Worm (Caenorhabditis elegans) whole organism, late embryonic: Measurements from ENCODE around the gene C35A5.5.

Source experiments
- C08G9.2 ChIP-seq: sonication (generic microtip); optimal IDR thresholded peaks from 2 replicates; lab custom pipeline; 2016; ENCODE audit warnings: mild to moderate bottlenecking, missing genetic modification characterization, moderate library complexity, missing compliant biosample characterization
- C38D4.7 ChIP-seq: fragments of 200-800 bp; sonication (Bioruptor generic); optimal IDR thresholded peaks from 2 replicates; lab custom pipeline; 2018; ENCODE audit warnings: mild to moderate bottlenecking, missing genetic modification characterization, moderate library complexity, missing compliant biosample characterization
- F13H6.1 ChIP-seq: sonication (generic microtip); optimal IDR thresholded peaks from 2 replicates; lab custom pipeline; 2016; ENCODE audit warnings: missing genetic modification characterization, missing compliant biosample characterization
- K09A11.1 ChIP-seq: sonication (generic microtip); optimal IDR thresholded peaks from 2 replicates; lab custom pipeline; 2017; ENCODE audit warnings: antibody characterized with exemption, mild to moderate bottlenecking, missing genetic modification characterization, missing compliant biosample characterization; ENCODE audit not compliant: insufficient read depth
- T23F11.4 ChIP-seq: fragments of 200-800 bp; sonication (Bioruptor generic); optimal IDR thresholded peaks from 2 replicates; lab custom pipeline; 2018; ENCODE audit warnings: mild to moderate bottlenecking, missing genetic modification characterization, missing compliant biosample characterization
- Y22D7AL.16 ChIP-seq: sonication (generic microtip); optimal IDR thresholded peaks from 2 replicates; lab custom pipeline; 2016; ENCODE audit warnings: missing genetic modification characterization, missing compliant biosample characterization
- ahr-1 ChIP-seq: sonication (generic microtip); optimal IDR thresholded peaks from 2 replicates; lab custom pipeline; 2016; ENCODE audit warnings: missing genetic modification characterization, missing compliant biosample characterization
- ceh-14 ChIP-seq: sonication (generic microtip); optimal IDR thresholded peaks from 2 replicates; lab custom pipeline; 2016; ENCODE audit warnings: missing genotype, missing genetic modification characterization, missing compliant biosample characterization
- ceh-18 ChIP-seq: sonication (generic microtip); optimal IDR thresholded peaks from 2 replicates; lab custom pipeline; 2016; ENCODE audit warnings: missing genetic modification characterization, missing compliant biosample characterization
- ceh-19 ChIP-seq: fragments of 200-800 bp; sonication (Bioruptor generic); optimal IDR thresholded peaks from 2 replicates; lab custom pipeline; 2018; ENCODE audit warnings: mild to moderate bottlenecking, missing genetic modification characterization, missing compliant biosample characterization
- ceh-2 ChIP-seq: sonication (generic microtip); optimal IDR thresholded peaks from 2 replicates; lab custom pipeline; 2016; ENCODE audit warnings: missing genotype, missing genetic modification characterization, missing compliant biosample characterization
- ceh-24 ChIP-seq: sonication (generic microtip); optimal IDR thresholded peaks from 2 replicates; lab custom pipeline; 2016; ENCODE audit warnings: mild to moderate bottlenecking, missing genetic modification characterization, missing compliant biosample characterization
- ceh-31 ChIP-seq: sonication (generic microtip); optimal IDR thresholded peaks from 2 replicates; lab custom pipeline; 2016; ENCODE audit warnings: missing genetic modification characterization, missing compliant biosample characterization
- ceh-34 ChIP-seq: sonication (generic microtip); optimal IDR thresholded peaks from 2 replicates; lab custom pipeline; 2016; ENCODE audit warnings: mild to moderate bottlenecking, missing genetic modification characterization, missing compliant biosample characterization
- ceh-48 ChIP-seq: sonication (generic microtip); optimal IDR thresholded peaks from 2 replicates; lab custom pipeline; 2016; ENCODE audit warnings: missing genetic modification characterization, inconsistent platforms, missing compliant biosample characterization
- ceh-6 ChIP-seq: fragments of 200-800 bp; sonication (Bioruptor generic); optimal IDR thresholded peaks from 2 replicates; lab custom pipeline; 2018; ENCODE audit warnings: mild to moderate bottlenecking, missing genetic modification characterization, missing compliant biosample characterization
- ceh-9 ChIP-seq: sonication (generic microtip); optimal IDR thresholded peaks from 2 replicates; lab custom pipeline; 2016; ENCODE audit warnings: mild to moderate bottlenecking, missing genetic modification characterization, inconsistent platforms, missing compliant biosample characterization
- che-1 ChIP-seq: sonication (generic microtip); optimal IDR thresholded peaks from 2 replicates; lab custom pipeline; 2016; ENCODE audit warnings: mild to moderate bottlenecking, missing genetic modification characterization, missing compliant biosample characterization
- dve-1 ChIP-seq: sonication (generic microtip); optimal IDR thresholded peaks from 2 replicates; lab custom pipeline; 2017; ENCODE audit warnings: antibody characterized with exemption, mild to moderate bottlenecking, missing genetic modification characterization, missing compliant biosample characterization
- ets-4 ChIP-seq: sonication (generic microtip); optimal IDR thresholded peaks from 2 replicates; lab custom pipeline; 2016; ENCODE audit warnings: missing genetic modification characterization, missing compliant biosample characterization
- eyg-1 ChIP-seq: sonication (generic microtip); optimal IDR thresholded peaks from 2 replicates; lab custom pipeline; 2016; ENCODE audit warnings: missing genotype, missing genetic modification characterization, missing compliant biosample characterization
- fax-1 ChIP-seq: sonication (generic microtip); optimal IDR thresholded peaks from 2 replicates; lab custom pipeline; 2016; ENCODE audit warnings: missing genotype, missing genetic modification characterization, missing compliant biosample characterization
- fkh-10 ChIP-seq: fragments of 150-350 bp; optimal IDR thresholded peaks from 2 replicates; lab custom pipeline; 2014; ENCODE audit warnings: missing biosample characterization, missing genetic modification reagents, missing genetic modification characterization
- fkh-6 ChIP-seq: sonication (generic microtip); optimal IDR thresholded peaks from 2 replicates; lab custom pipeline; 2016; ENCODE audit warnings: missing genetic modification characterization, missing compliant biosample characterization
- hlh-13 ChIP-seq: fragments of 200-800 bp; sonication (Bioruptor generic); optimal IDR thresholded peaks from 2 replicates; lab custom pipeline; 2018; ENCODE audit warnings: mild to moderate bottlenecking, missing genetic modification characterization, missing compliant biosample characterization
- hlh-15 ChIP-seq: sonication (generic microtip); optimal IDR thresholded peaks from 2 replicates; lab custom pipeline; 2016; ENCODE audit warnings: missing genetic modification characterization, missing compliant biosample characterization
- hlh-6 ChIP-seq: sonication (generic microtip); optimal IDR thresholded peaks from 2 replicates; lab custom pipeline; 2016; ENCODE audit warnings: missing genotype, missing genetic modification characterization, missing compliant biosample characterization
- hlh-8 ChIP-seq: sonication (generic microtip); optimal IDR thresholded peaks from 2 replicates; lab custom pipeline; 2016; ENCODE audit warnings: missing genotype, missing genetic modification characterization, missing compliant biosample characterization
- lim-6 ChIP-seq: sonication (generic microtip); optimal IDR thresholded peaks from 2 replicates; lab custom pipeline; 2016; ENCODE audit warnings: missing genetic modification characterization, missing compliant biosample characterization
- lin-11 ChIP-seq: fragments of 200-800 bp; sonication (Bioruptor generic); optimal IDR thresholded peaks from 2 replicates; lab custom pipeline; 2018; ENCODE audit warnings: mild to moderate bottlenecking, missing genetic modification characterization, missing compliant biosample characterization
- madf-2 ChIP-seq: sonication (generic microtip); optimal IDR thresholded peaks from 2 replicates; lab custom pipeline; 2017; ENCODE audit warnings: missing genetic modification characterization, missing compliant biosample characterization
- mec-3 ChIP-seq: sonication (generic microtip); optimal IDR thresholded peaks from 2 replicates; lab custom pipeline; 2016; ENCODE audit warnings: borderline replicate concordance, missing genetic modification characterization, missing compliant biosample characterization
- nfya-1 ChIP-seq: sonication (generic microtip); optimal IDR thresholded peaks from 2 replicates; lab custom pipeline; 2017; ENCODE audit warnings: missing genetic modification characterization, mild to moderate bottlenecking, missing compliant biosample characterization, antibody characterized with exemption, moderate library complexity
- nhr-11 ChIP-seq: fragments of 150-350 bp; optimal IDR thresholded peaks from 2 replicates; lab custom pipeline; 2014; ENCODE audit warnings: missing biosample characterization, missing genetic modification characterization
- nhr-232 ChIP-seq: sonication (generic microtip); optimal IDR thresholded peaks from 2 replicates; lab custom pipeline; 2016; ENCODE audit warnings: missing genetic modification characterization, missing compliant biosample characterization
- pat-9 ChIP-seq: fragments of 200-800 bp; sonication (Bioruptor generic); optimal IDR thresholded peaks from 2 replicates; lab custom pipeline; 2018; ENCODE audit warnings: mild to moderate bottlenecking, missing genetic modification characterization, moderate library complexity, missing compliant biosample characterization
- pha-2 ChIP-seq: sonication (generic microtip); optimal IDR thresholded peaks from 2 replicates; lab custom pipeline; 2017; ENCODE audit warnings: mild to moderate bottlenecking, missing genetic modification characterization, missing compliant biosample characterization
- pha-4 ChIP-seq: fragments of 150-350 bp; optimal IDR thresholded peaks from 2 replicates; lab custom pipeline; 2018; ENCODE audit warnings: missing biosample characterization, missing genetic modification reagents, missing genetic modification characterization
- ref-2 ChIP-seq: sonication (generic microtip); optimal IDR thresholded peaks from 2 replicates; lab custom pipeline; 2016; ENCODE audit warnings: missing genetic modification characterization, missing compliant biosample characterization
- sox-4 ChIP-seq: sonication (generic microtip); optimal IDR thresholded peaks from 2 replicates; lab custom pipeline; 2017; ENCODE audit warnings: mild to moderate bottlenecking, missing genetic modification characterization, inconsistent platforms, missing compliant biosample characterization
- syd-9 ChIP-seq: sonication (generic microtip); optimal IDR thresholded peaks from 2 replicates; lab custom pipeline; 2016; ENCODE audit warnings: mild to moderate bottlenecking, missing genetic modification characterization, moderate library complexity, missing compliant biosample characterization
- tbx-2 ChIP-seq: sonication (generic microtip); optimal IDR thresholded peaks from 2 replicates; lab custom pipeline; 2016; ENCODE audit warnings: missing genetic modification characterization, missing compliant biosample characterization
- tbx-7 ChIP-seq: sonication (generic microtip); optimal IDR thresholded peaks from 2 replicates; lab custom pipeline; 2016; ENCODE audit warnings: missing genotype, missing genetic modification characterization, missing compliant biosample characterization
- zip-5 ChIP-seq: sonication (generic microtip); optimal IDR thresholded peaks from 2 replicates; lab custom pipeline; 2016; ENCODE audit warnings: missing genetic modification characterization, missing compliant biosample characterization
- ztf-16 ChIP-seq: sonication (generic microtip); optimal IDR thresholded peaks from 2 replicates; lab custom pipeline; 2017; ENCODE audit warnings: missing genetic modification characterization, missing compliant biosample characterization

C35A5.5 gene

ce11 chrV:10508855-10509254, 3.2 kb downstream of the C35A5.5 start, which contains the start of gene C35A5.6:
Gene C35A5.6, plus strand, starts transcription at chrV:10509137.
- TF ChIP-seq ztf-16 (tag; lab: Kevin White, UChicago): no peak
- TF ChIP-seq lin-11 (tag; lab: Kevin White, UChicago): no peak
- no peak for TF ChIP-seq hlh-13 (GFP tag; lab: Kevin White, UChicago)
- no peak for TF ChIP-seq ets-4 (tag; lab: Kevin White, UChicago)
- no peak for TF ChIP-seq ceh-6 (GFP tag; lab: Kevin White, UChicago)
- TF ChIP-seq zip-5 (tag; lab: Kevin White, UChicago): no peak
- TF ChIP-seq fkh-6 (tag; lab: Kevin White, UChicago): no peak
- TF ChIP-seq Y22D7AL.16 (tag; lab: Kevin White, UChicago): no peak
- no peak for TF ChIP-seq ceh-2
- no peak for TF ChIP-seq pat-9
- TF ChIP-seq dve-1 (tag; lab: Kevin White, UChicago): no peak

- no peak for TF ChIP-seq ceh-6 (GFP tag; lab: Kevin White, UChicago)
- no peak for TF ChIP-seq nhr-11 (tag; lab: Kevin White, UChicago)
- no peak for TF ChIP-seq syd-9 (tag; lab: Kevin White, UChicago)
- no peak for TF ChIP-seq eyg-1
- no peak for TF ChIP-seq ceh-19 (GFP tag; lab: Kevin White, UChicago)
- TF ChIP-seq hlh-13 (GFP tag; lab: Kevin White, UChicago): no peak
- TF ChIP-seq ceh-24 (tag; lab: Kevin White, UChicago): no peak
- no peak for TF ChIP-seq zip-5 (tag; lab: Kevin White, UChicago)
- no peak for TF ChIP-seq hlh-6
- no peak for TF ChIP-seq lin-11 (tag; lab: Kevin White, UChicago)
- TF ChIP-seq nhr-232 (tag; lab: Kevin White, UChicago): no peak
- TF ChIP-seq lim-6 (tag; lab: Kevin White, UChicago): no peak
- TF ChIP-seq ets-4 (tag; lab: Kevin White, UChicago): no peak
- no peak for TF ChIP-seq ceh-34
Observed at ce11 chrV:10514271-10514670, 8.6 kb downstream of the C35A5.5 start, which contains the start of gene dmsr-8. Gene dmsr-8, minus strand, starts transcription at chrV:10514371.

- TF ChIP-seq pha-2 (no peak), ztf-16 (tag; lab: Kevin White, UChicago) (no peak), che-1 (tag; lab: Kevin White, UChicago) (no peak), nhr-232 (tag; lab: Kevin White, UChicago) (no peak), fkh-10 (GFP tag; lab: Kevin White, UChicago) (no peak), nhr-11 (tag; lab: Kevin White, UChicago) (no peak), C38D4.7 (GFP tag; lab: Kevin White, UChicago) (no peak), ceh-18 (tag; lab: Kevin White, UChicago) (no peak), ceh-9 (tag; lab: Kevin White, UChicago) (no peak), T23F11.4 (GFP tag; lab: Kevin White, UChicago) (no peak), ceh-24 (tag; lab: Kevin White, UChicago) (no peak), ahr-1 (tag; lab: Kevin White, UChicago) (no peak), nfya-1 (tag; lab: Kevin White, UChicago) (no peak), hlh-8 (tag; lab: Kevin White, UChicago) (no peak), ceh-14 (tag; lab: Kevin White, UChicago) (no peak), sox-4 (tag; lab: Kevin White, UChicago) (no peak), ceh-31 (tag; lab: Kevin White, UChicago) (no peak)
- TF ChIP-seq, all 69 proteins: peak for 0
Observed at ce11 chrV:10516702-10517101, 11.0 kb downstream of the C35A5.5 start.

- peak; percentile 88 for TF ChIP-seq tbx-7 (tag; lab: Kevin White, UChicago)
- TF ChIP-seq C08G9.2 (tag; lab: Kevin White, UChicago): peak; percentile 96
- peak; percentile 90 for TF ChIP-seq tbx-2 (tag; lab: Kevin White, UChicago)
- TF ChIP-seq dve-1 (tag; lab: Kevin White, UChicago): no peak
- no peak for TF ChIP-seq pha-4 (tag; lab: Kevin White, UChicago)
- TF ChIP-seq mec-3 (tag; lab: Kevin White, UChicago): peak; percentile 84
- peak; percentile 1 for TF ChIP-seq hlh-15 (tag; lab: Kevin White, UChicago)
- TF ChIP-seq K09A11.1: no peak
- TF ChIP-seq nhr-11 (tag; lab: Kevin White, UChicago): no peak
- peak; percentile 39 for TF ChIP-seq fax-1 (tag; lab: Kevin White, UChicago)
- no peak for TF ChIP-seq che-1 (tag; lab: Kevin White, UChicago)
- TF ChIP-seq ceh-24 (tag; lab: Kevin White, UChicago): no peak
- TF ChIP-seq T23F11.4 (GFP tag; lab: Kevin White, UChicago): no peak
- no peak for TF ChIP-seq ceh-48 (tag; lab: Kevin White, UChicago)
- peak; percentile 82 for TF ChIP-seq hlh-8 (tag; lab: Kevin White, UChicago)
- peak; percentile 88 for TF ChIP-seq ref-2 (tag; lab: Kevin White, UChicago)
- TF ChIP-seq madf-2 (tag; lab: Kevin White, UChicago): no peak
- TF ChIP-seq F13H6.1 (tag; lab: Kevin White, UChicago): peak; percentile 65
- TF ChIP-seq hlh-6: peak; percentile 7
- peak; percentile 63 for TF ChIP-seq lim-6 (tag; lab: Kevin White, UChicago)
- peak; percentile 89 for TF ChIP-seq ets-4 (tag; lab: Kevin White, UChicago)
- TF ChIP-seq ceh-18 (tag; lab: Kevin White, UChicago): peak; percentile 15
Observed at ce11 chrV:10525902-10526301, 20.2 kb downstream of the C35A5.5 start, which contains the start of the genes C35A5.8 and hda-11. Gene C35A5.8, minus strand, starts transcription at chrV:10525908. Gene hda-11, plus strand, starts transcription at chrV:10526184.
